Worm (Caenorhabditis elegans): ENCODE measurements around the gene marc-2.
A peak's percentile ranks its signal among the peaks of the same experiment; 100 is the strongest.

marc-2 gene

DNA sequence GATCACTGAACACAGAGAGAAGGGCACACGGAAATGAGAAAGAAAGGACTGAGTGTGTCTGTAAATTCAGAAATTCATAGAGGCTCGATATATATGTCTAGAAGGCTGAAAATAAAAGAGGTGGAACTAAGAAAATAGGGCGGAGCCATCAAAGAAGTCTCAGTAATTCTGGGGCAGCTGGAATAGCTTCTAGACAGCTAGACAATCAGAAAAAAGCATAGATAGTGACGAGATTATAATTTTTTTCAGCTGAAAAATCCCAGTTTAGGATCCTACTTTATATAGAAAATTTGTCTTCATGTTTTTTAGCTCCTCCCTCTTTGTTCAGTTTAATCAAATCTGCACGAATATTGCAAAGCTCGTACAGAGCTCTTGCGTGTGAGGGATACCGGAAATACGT is 4.2 kb upstream of the marc-2 start, which contains the start of gene D2089.3:
D2089.3 (minus strand) TSS at position 101 of the 400 bp plus-strand sequence.
- TF ChIP-seq nhr-28 (tag; optimal IDR thresholded peaks at IDR 0.05) (no peak), nhr-2 (tag; optimal IDR thresholded peaks at IDR 0.05) (no peak), blmp-1 (tag; optimal IDR thresholded peaks at IDR 0.05) (no peak), ceh-39 (tag; optimal IDR thresholded peaks at IDR 0.05) (no peak), ham-2 (GFP tag; optimal IDR thresholded peaks at IDR 0.05) (no peak), elt-1 (tag; optimal IDR thresholded peaks at IDR 0.05; ENCODE audit: borderline replicate concordance, insufficient read depth) (no peak), unc-62 (GFP tag; optimal IDR thresholded peaks at IDR 0.05) (no peak), elt-3 (tag; optimal IDR thresholded peaks at IDR 0.05) (no peak), lsy-2 (tag; optimal IDR thresholded peaks at IDR 0.05) (no peak), unc-39 (tag; optimal IDR thresholded peaks at IDR 0.05) (no peak), sptf-1 (tag; optimal IDR thresholded peaks at IDR 0.05) (no peak), ztf-11 (tag; optimal IDR thresholded peaks at IDR 0.05) (no peak), bed-3 (GFP tag; optimal IDR thresholded peaks at IDR 0.05) (no peak), mls-2 (tag; optimal IDR thresholded peaks at IDR 0.05) (no peak)

ce11 chrII:10662698-10663097 is 1.9 kb upstream of the marc-2 start, which contains the start of gene D2089.8:
Gene D2089.8 (minus strand): TSS chrII:10662781.
- TF ChIP-seq ces-1 (GFP tag; optimal IDR thresholded peaks at IDR 0.05): peak; percentile 43
- TF ChIP-seq ceh-39 (tag; optimal IDR thresholded peaks at IDR 0.05): peak; percentile 51
- TF ChIP-seq nhr-76 (tag; optimal IDR thresholded peaks at IDR 0.05): no peak

DNA sequence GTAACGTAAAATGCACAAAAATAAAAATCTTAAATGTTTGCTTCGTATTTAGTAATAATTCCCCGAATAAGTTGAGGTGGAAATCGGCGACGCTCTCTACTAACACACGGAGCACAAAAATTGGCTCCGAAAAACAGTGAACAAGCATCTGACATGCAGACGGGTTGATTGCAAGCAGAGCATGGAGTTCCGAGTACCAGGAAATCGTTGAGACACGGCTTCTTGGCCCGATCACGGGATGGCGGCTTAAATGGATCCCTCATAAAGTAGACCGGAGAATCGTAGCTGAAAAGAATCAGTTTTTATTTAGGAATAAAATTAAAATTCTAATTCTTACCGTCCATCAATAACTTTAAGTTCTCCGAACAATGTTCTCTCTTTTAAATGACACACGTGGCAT is 1.5 kb upstream of the marc-2 start:
- TF ChIP-seq ceh-83 (GFP tag; optimal IDR thresholded peaks at IDR 0.05) (peak; percentile 15), nhr-76 (tag; optimal IDR thresholded peaks at IDR 0.05) (no peak)

DNA sequence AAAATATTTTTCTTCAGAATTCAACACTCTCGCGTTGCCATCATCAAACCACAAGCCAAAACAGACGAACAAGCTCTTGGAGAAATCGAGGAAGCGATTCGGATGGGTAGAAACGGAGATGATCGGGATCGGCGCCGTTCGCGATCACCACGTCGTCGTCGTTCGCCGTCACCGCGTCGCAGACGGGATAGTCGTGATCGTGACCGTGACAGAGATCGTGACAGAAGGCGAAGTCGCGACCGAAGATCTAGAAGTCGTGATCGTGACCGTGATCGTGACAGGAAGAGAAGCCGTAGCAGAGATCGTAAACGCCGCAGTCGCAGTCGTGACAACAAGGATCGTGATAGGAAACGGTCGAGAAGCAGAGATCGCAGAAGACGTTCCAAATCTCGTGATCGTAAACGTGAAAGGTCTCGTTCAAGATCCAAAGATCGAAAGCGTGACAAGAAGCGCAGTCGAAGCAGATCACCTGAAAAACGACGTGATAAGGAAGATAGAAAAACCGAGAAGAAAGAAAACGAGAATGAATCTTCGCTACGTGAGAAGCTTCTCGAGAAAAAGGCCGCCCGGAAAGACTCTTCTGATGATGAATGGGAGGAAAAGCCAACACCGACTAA is 764 bp upstream of the marc-2 start:
- no peak for TF ChIP-seq sem-2 (GFP tag; optimal IDR thresholded peaks at IDR 0.05)
- no peak for TF ChIP-seq cnd-1 (tag; optimal IDR thresholded peaks at IDR 0.05)
- TF ChIP-seq lin-32 (GFP tag; optimal IDR thresholded peaks at IDR 0.05): no peak
- no peak for TF ChIP-seq snpc-4 (tag; optimal IDR thresholded peaks at IDR 0.05)
- no peak for TF ChIP-seq ztf-11 (tag; optimal IDR thresholded peaks at IDR 0.05)
- TF ChIP-seq ceh-43 (GFP tag; optimal IDR thresholded peaks at IDR 0.05): no peak
- no peak for TF ChIP-seq sptf-1 (tag; optimal IDR thresholded peaks at IDR 0.05)
- no peak for TF ChIP-seq mab-5 (tag; optimal IDR thresholded peaks at IDR 0.05)
- TF ChIP-seq lsy-2 (tag; optimal IDR thresholded peaks at IDR 0.05): no peak
- no peak for TF ChIP-seq nhr-237 (tag; optimal IDR thresholded peaks at IDR 0.05)
- no peak for TF ChIP-seq ceh-39 (tag; optimal IDR thresholded peaks at IDR 0.05)

DNA sequence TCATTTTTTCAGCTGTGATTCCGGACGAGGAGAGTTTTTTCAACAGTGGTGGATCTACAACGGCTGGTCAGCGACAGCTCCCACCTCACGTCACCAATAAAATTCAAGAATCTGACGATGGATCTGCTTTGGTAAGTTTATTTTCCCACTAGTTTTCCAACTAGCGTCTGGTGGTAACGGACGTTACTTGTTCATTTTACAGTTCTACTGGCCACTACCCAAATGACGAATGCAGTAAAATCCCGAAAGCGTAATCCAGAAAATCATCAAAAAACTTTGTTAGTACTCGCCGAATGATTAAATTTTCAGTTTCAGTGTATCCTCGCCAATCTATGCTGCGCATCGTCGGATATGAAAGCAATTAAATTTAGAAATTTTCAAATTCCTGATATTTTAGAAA is 1.2 kb downstream of the marc-2 start:
- TF ChIP-seq nhr-12 (tag; optimal IDR thresholded peaks at IDR 0.05) (no peak), sem-2 (GFP tag; optimal IDR thresholded peaks at IDR 0.05) (no peak)

ce11 chrII:10658576-10659256 is 2.1 kb downstream of the marc-2 start, which contains the start of the genes snu-13 and rsp-7:
Gene snu-13 (minus strand): TSS chrII:10658626.
Gene rsp-7 (plus strand): TSS chrII:10659206.
- no peak for TF ChIP-seq mab-5 (tag; optimal IDR thresholded peaks at IDR 0.05)
- TF ChIP-seq tbx-8 (GFP tag; optimal IDR thresholded peaks at IDR 0.05): no peak
- no peak for TF ChIP-seq pha-4 (tag; optimal IDR thresholded peaks at IDR 0.05)
- TF ChIP-seq ces-1 (GFP tag; optimal IDR thresholded peaks at IDR 0.05): peak; percentile 34
- TF ChIP-seq ceh-43 (GFP tag; optimal IDR thresholded peaks at IDR 0.05): no peak
- peak; percentile 61 for TF ChIP-seq lin-13 (tag; optimal IDR thresholded peaks at IDR 0.05)
- peak; percentile 31 for TF ChIP-seq unc-62 (GFP tag; optimal IDR thresholded peaks at IDR 0.05)
- TF ChIP-seq lsy-2 (tag; optimal IDR thresholded peaks at IDR 0.05): peak; percentile 70
- TF ChIP-seq unc-120 (tag; optimal IDR thresholded peaks at IDR 0.05; ENCODE audit: poor library complexity, severe bottlenecking): peak; percentile 72
- TF ChIP-seq nhr-237 (tag; optimal IDR thresholded peaks at IDR 0.05): peak; percentile 69
- TF ChIP-seq zip-8 (tag; optimal IDR thresholded peaks at IDR 0.05): no peak
- peak; percentile 87 for TF ChIP-seq mep-1 (tag; optimal IDR thresholded peaks at IDR 0.05)
- TF ChIP-seq bed-3 (GFP tag; optimal IDR thresholded peaks at IDR 0.05): no peak
- TF ChIP-seq hlh-1 (tag; optimal IDR thresholded peaks at IDR 0.05): peak; percentile 57
- peak; percentile 52 for TF ChIP-seq ceh-39 (tag; optimal IDR thresholded peaks at IDR 0.05)

All from whole organism, mixed stage, embryonic.